Worm (Caenorhabditis elegans) whole organism, L4 larva: Measurements from ENCODE around the gene srx-44.
A peak's percentile ranks its signal among the peaks of the same experiment; 100 is the strongest.

Experiments used
- F26F4.8 ChIP-seq: fragments of 200-800 bp; sonication (Bioruptor generic); conservative IDR thresholded peaks from 2 replicates; pipeline ENCODE4 v1.3.6; 2022; ENCODE audit warnings: missing genetic modification characterization, missing compliant biosample characterization
- aha-1 ChIP-seq: fragments of 150-350 bp; peaks from one replicate; lab custom pipeline; 2014; ENCODE audit warnings: missing biosample characterization, missing genetic modification characterization
- aly-2 ChIP-seq: sonication (generic microtip); optimal IDR thresholded peaks from 2 replicates; lab custom pipeline; 2018; ENCODE audit warnings: missing biosample characterization, missing genetic modification characterization
- daf-12 ChIP-seq: fragments of 150-350 bp; optimal IDR thresholded peaks from 2 replicates; lab custom pipeline; 2014; ENCODE audit warnings: missing biosample characterization, missing genetic modification reagents, missing genetic modification characterization
- daf-16 ChIP-seq, 3 experiments: sonication (generic microtip); optimal IDR thresholded peaks; 2 replicates each; lab custom pipeline; 2016 to 2017; ENCODE audit warnings: missing genetic modification characterization in 3 of 3, missing genetic modification reagents in 3 of 3, mild to moderate bottlenecking in 2 of 3, missing compliant biosample characterization in 2 of 3, missing biosample characterization in 1 of 3, moderate library complexity in 1 of 3
- dmd-6 ChIP-seq: fragments of 200-800 bp; sonication (Bioruptor generic); IDR thresholded peaks from 2 replicates; pipeline ENCODE4 v1.3.6; 2022; ENCODE audit warnings: missing genetic modification reagents, missing genetic modification characterization, missing compliant biosample characterization
- dmd-9 ChIP-seq: fragments of 200-800 bp; sonication (Bioruptor generic); IDR thresholded peaks from 2 replicates; pipeline ENCODE4 v1.3.6; 2022; ENCODE audit warnings: missing genetic modification reagents, missing genetic modification characterization, missing compliant biosample characterization
- dve-1 ChIP-seq: sonication (generic microtip); optimal IDR thresholded peaks from 2 replicates; lab custom pipeline; 2017; ENCODE audit warnings: antibody characterized with exemption, mild to moderate bottlenecking, missing genetic modification characterization, missing compliant biosample characterization; ENCODE audit not compliant: insufficient read depth
- hif-1 ChIP-seq, 2 experiments: sonication (generic microtip); optimal IDR thresholded peaks; 2 replicates each; lab custom pipeline; 2016 to 2017; ENCODE audit warnings: missing compliant biosample characterization in 2 of 2, missing genetic modification characterization in 2 of 2, missing genetic modification reagents in 2 of 2, missing genotype in 2 of 2, mild to moderate bottlenecking in 1 of 2
- hlh-11 ChIP-seq: fragments of 200-800 bp; sonication (Bioruptor generic); optimal IDR thresholded peaks from 2 replicates; lab custom pipeline; 2018; ENCODE audit warnings: mild to moderate bottlenecking, missing genetic modification characterization, missing compliant biosample characterization
- lim-7 ChIP-seq: fragments of 200-800 bp; sonication (Bioruptor generic); IDR thresholded peaks from 2 replicates; pipeline ENCODE4 v1.3.6; 2022; ENCODE audit warnings: missing genetic modification characterization, missing compliant biosample characterization
- lin-1 ChIP-seq: fragments of 200-800 bp; sonication (Bioruptor generic); IDR thresholded peaks from 2 replicates; pipeline ENCODE4 v1.3.6; 2022; ENCODE audit warnings: missing genetic modification reagents, missing genetic modification characterization, missing compliant biosample characterization
- lin-13 ChIP-seq: fragments of 150-350 bp; optimal IDR thresholded peaks from 2 replicates; lab custom pipeline; 2014; ENCODE audit warnings: missing biosample characterization, missing genetic modification reagents, missing genetic modification characterization
- lin-15B ChIP-seq: fragments of 150-350 bp; sonication (generic microtip); optimal IDR thresholded peaks from 3 replicates; lab custom pipeline; 2014; ENCODE audit warnings: missing biosample characterization, missing genetic modification characterization
- madf-5 ChIP-seq, 2 experiments: fragments of 200-800 bp; sonication (Bioruptor generic); IDR thresholded peaks; 2 replicates each; pipeline ENCODE4 v1.3.6; 2022; ENCODE audit warnings: missing compliant biosample characterization in 2 of 2, missing genetic modification characterization in 2 of 2
- madf-9 ChIP-seq: fragments of 200-800 bp; sonication (Bioruptor generic); conservative IDR thresholded peaks from 2 replicates; pipeline ENCODE4 v1.3.6; 2022; ENCODE audit warnings: missing genetic modification reagents, missing genetic modification characterization, missing compliant biosample characterization
- nhr-11 ChIP-seq: fragments of 150-350 bp; optimal IDR thresholded peaks from 2 replicates; lab custom pipeline; 2014; ENCODE audit warnings: missing biosample characterization, missing genetic modification characterization
- nhr-25 ChIP-seq: sonication (generic microtip); optimal IDR thresholded peaks from 2 replicates; lab custom pipeline; 2017; ENCODE audit warnings: missing genetic modification characterization, mild to moderate bottlenecking, missing compliant biosample characterization, antibody characterized with exemption, moderate library complexity, borderline replicate concordance; ENCODE audit not compliant: insufficient read depth
- nhr-28 ChIP-seq: fragments of 150-350 bp; optimal IDR thresholded peaks from 2 replicates; lab custom pipeline; 2014; ENCODE audit warnings: missing biosample characterization, missing genetic modification characterization
- nhr-42 ChIP-seq: fragments of 200-800 bp; sonication (Bioruptor generic); IDR thresholded peaks from 2 replicates; pipeline ENCODE4 v1.3.6; 2022; ENCODE audit warnings: missing genetic modification characterization, missing compliant biosample characterization
- nhr-77 ChIP-seq: fragments of 150-350 bp; optimal IDR thresholded peaks from 2 replicates; lab custom pipeline; 2014; ENCODE audit warnings: missing biosample characterization, missing genetic modification characterization
- php-3 ChIP-seq: fragments of 200-800 bp; sonication (Bioruptor generic); IDR thresholded peaks from 2 replicates; pipeline ENCODE4 v1.3.6; 2022; ENCODE audit warnings: missing genetic modification reagents, missing genetic modification characterization, missing compliant biosample characterization
- pqm-1 ChIP-seq: sonication (generic microtip); optimal IDR thresholded peaks from 2 replicates; lab custom pipeline; 2017; ENCODE audit warnings: missing biosample characterization, missing genetic modification characterization
- sdz-12 ChIP-seq: fragments of 200-800 bp; sonication (Bioruptor generic); optimal IDR thresholded peaks from 2 replicates; lab custom pipeline; 2018; ENCODE audit warnings: mild to moderate bottlenecking, missing genetic modification characterization, missing compliant biosample characterization
- set-16 ChIP-seq: fragments of 200-800 bp; sonication (Bioruptor generic); IDR thresholded peaks from 2 replicates; pipeline ENCODE4 v1.3.6; 2022; ENCODE audit warnings: missing genetic modification reagents, missing genetic modification characterization, missing compliant biosample characterization
- spr-1 ChIP-seq: sonication (generic microtip); optimal IDR thresholded peaks from 2 replicates; lab custom pipeline; 2016; ENCODE audit warnings: mild to moderate bottlenecking, missing genetic modification characterization, missing compliant biosample characterization
- spr-3 ChIP-seq: fragments of 200-800 bp; sonication (Bioruptor generic); optimal IDR thresholded peaks from 2 replicates; lab custom pipeline; 2018; ENCODE audit warnings: mild to moderate bottlenecking, missing genetic modification characterization, missing compliant biosample characterization
- vab-7 ChIP-seq: fragments of 200-800 bp; sonication (Bioruptor generic); IDR thresholded peaks from 2 replicates; pipeline ENCODE4 v1.3.6; 2022; ENCODE audit warnings: missing genetic modification reagents, missing genetic modification characterization, missing compliant biosample characterization
- zfp-3 ChIP-seq: fragments of 200-800 bp; sonication (Bioruptor generic); conservative IDR thresholded peaks from 2 replicates; pipeline ENCODE4 v1.3.6; 2022; ENCODE audit warnings: missing genetic modification reagents, missing genetic modification characterization, missing compliant biosample characterization

srx-44 gene

ce11 chrV:16040140-16040827 is 20.1 kb downstream of the srx-44 start, which contains the start of the genes his-4 and his-3 (continued):
- TF ChIP-seq spr-1 (peak; percentile 40), nhr-28 (tag; lab: Kevin White, UChicago) (peak; percentile 64)

DNA sequence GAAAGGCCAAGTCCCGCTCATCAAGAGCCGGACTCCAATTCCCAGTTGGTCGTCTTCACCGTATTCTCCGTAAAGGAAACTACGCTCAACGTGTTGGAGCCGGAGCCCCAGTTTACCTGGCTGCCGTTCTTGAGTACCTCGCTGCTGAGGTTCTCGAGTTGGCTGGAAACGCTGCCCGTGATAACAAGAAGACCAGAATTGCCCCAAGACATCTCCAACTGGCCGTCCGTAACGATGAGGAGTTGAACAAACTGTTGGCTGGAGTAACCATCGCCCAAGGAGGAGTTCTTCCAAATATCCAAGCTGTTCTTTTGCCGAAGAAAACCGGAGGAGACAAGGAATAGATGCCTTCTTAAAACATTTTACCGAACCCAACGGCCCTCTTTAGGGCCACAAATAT is 20.7 kb downstream of the srx-44 start:
- peak; percentile 47; the same call in 1 of the 2 replicates for TF ChIP-seq set-16 (GFP tag; lab: Robert Waterston, UW)

DNA sequence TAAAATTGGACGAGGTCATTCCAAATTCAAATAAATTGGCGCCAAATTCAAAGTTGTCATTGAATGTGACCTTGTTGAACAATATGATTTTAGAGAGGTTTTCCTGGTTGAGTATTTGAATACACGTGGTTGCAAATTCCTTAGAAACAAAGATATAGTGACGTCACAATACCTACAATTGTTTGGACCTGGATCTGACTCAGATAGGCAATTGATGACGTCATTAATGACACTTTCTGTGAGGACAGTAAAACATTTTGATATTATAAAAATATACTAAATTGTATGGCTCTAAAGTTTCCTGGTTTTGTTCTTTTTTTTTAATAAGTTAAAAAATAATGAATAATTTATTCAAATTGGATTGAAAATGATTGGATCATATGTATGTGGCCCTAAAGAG is 21.3 kb downstream of the srx-44 start:
- TF ChIP-seq nhr-77 (tag; lab: Kevin White, UChicago) (no peak), madf-5 (GFP tag; IDR thresholded peaks at IDR 0.05; lab: Robert Waterston, UW) (no peak), dmd-9 (GFP tag; lab: Robert Waterston, UW) (no peak), lim-7 (GFP tag; lab: Robert Waterston, UW) (no peak), nhr-25 (no peak), lin-13 (no peak), sdz-12 (no peak), F26F4.8 (GFP tag; lab: Robert Waterston, UW) (no peak), madf-9 (GFP tag; lab: Robert Waterston, UW) (no peak), nhr-11 (tag; lab: Kevin White, UChicago) (no peak), vab-7 (GFP tag; lab: Robert Waterston, UW) (no peak), lin-1 (GFP tag; lab: Robert Waterston, UW) (no peak), daf-12 (no peak)

ce11 chrV:16041925-16042742 is 22.0 kb downstream of the srx-44 start, which contains the start of the genes his-2 and his-1:
Gene his-2 (minus strand): TSS chrV:16042283.
Gene his-1 (plus strand): TSS chrV:16042520.
- peak; percentile 81 for TF ChIP-seq set-16 (GFP tag; lab: Robert Waterston, UW)

DNA sequence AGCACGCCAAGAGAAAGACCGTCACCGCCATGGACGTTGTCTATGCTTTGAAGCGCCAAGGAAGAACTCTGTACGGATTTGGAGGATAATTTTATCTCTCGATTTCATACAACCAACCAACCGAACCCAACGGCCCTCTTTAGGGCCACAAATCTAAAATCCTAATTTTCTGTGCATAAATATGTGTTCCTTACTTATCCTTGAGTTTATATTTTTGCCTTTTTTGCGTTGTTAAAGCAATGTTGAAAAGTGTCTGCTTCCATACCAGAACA is 22.5 kb downstream of the srx-44 start:
- TF ChIP-seq aly-2 (tag; lab: Kevin White, UChicago) = no peak
- TF ChIP-seq zfp-3 = 0 out of 2 replicates have a peak, but pooled peaks have one; percentile 38

DNA sequence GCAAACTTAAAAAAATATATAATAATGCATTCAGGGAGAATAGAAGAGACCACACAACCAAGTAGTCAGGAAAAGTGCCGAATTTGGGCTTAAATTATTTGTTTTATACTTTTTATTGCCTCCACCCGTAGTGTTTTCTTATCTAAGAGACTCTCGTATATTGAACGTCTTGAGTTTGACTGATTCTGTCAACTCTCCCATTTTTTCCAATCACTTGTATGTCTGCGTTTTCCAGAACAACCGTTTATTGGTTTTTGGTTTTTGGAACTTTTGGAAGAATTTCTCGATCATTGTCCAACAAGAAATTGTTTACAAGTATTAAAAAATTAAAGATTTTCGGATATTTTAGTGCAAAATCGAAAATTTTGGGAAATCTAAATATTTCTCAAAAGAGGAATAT is 23.5 kb downstream of the srx-44 start:
- TF ChIP-seq dmd-6 (peak; percentile 76), spr-3 (GFP tag; lab: Kevin White, UChicago) (no peak), pqm-1 (peak; percentile 2), lin-15B (tag; lab: Kevin White, UChicago) (no peak), nhr-28 (tag; lab: Kevin White, UChicago) (peak; percentile 42), nhr-42 (GFP tag; lab: Robert Waterston, UW) (0 out of 2 replicates have a peak, but pooled peaks have one; percentile 5), php-3 (GFP tag; lab: Robert Waterston, UW) (peak; percentile 68), aha-1 (tag; lab: Kevin White, UChicago) (peak; percentile 81), hlh-11 (tag; lab: Kevin White, UChicago) (peak; percentile 51), dve-1 (tag; lab: Kevin White, UChicago) (peak; percentile 74), daf-16 (GFP tag; optimal IDR thresholded peaks at IDR 0.05; lab: Kevin White, UChicago) (no peak), daf-16 (tag; optimal IDR thresholded peaks at IDR 0.05; lab: Kevin White, UChicago) (peak; percentile 69), hif-1 (tag; optimal IDR thresholded peaks at IDR 0.05; lab: Kevin White, UChicago) (no peak), lin-1 (GFP tag; lab: Robert Waterston, UW) (0 out of 2 replicates have a peak, but pooled peaks have one; percentile 21)
